Worm (Caenorhabditis elegans) whole organism, young adult: Measurements from ENCODE around the gene tgt-1.

Experiments used
- B0035.1 ChIP-seq: sonication (generic microtip); optimal IDR thresholded peaks from 2 replicates; lab custom pipeline; 2016; ENCODE audit warnings: missing genetic modification characterization, mild to moderate bottlenecking, missing compliant biosample characterization, missing genotype, missing genetic modification reagents
- B0261.1 ChIP-seq: sonication (generic microtip); optimal IDR thresholded peaks from 2 replicates; lab custom pipeline; 2016; ENCODE audit warnings: mild to moderate bottlenecking, missing genetic modification characterization, moderate library complexity, missing compliant biosample characterization
- B0336.3 ChIP-seq: fragments of 200-800 bp; sonication (Bioruptor generic); IDR thresholded peaks from 2 replicates; pipeline ENCODE4 v1.3.6; 2022; ENCODE audit warnings: missing genetic modification characterization, missing compliant biosample characterization
- C17E4.6 ChIP-seq: fragments of 200-800 bp; sonication (Bioruptor generic); IDR thresholded peaks from 2 replicates; pipeline ENCODE4 v1.3.6; 2022; ENCODE audit warnings: missing genetic modification reagents, missing genetic modification characterization, missing compliant biosample characterization
- F39B2.1 ChIP-seq: fragments of 200-800 bp; sonication (Bioruptor generic); IDR thresholded peaks from 2 replicates; pipeline ENCODE4 v1.3.6; 2022; ENCODE audit warnings: missing genetic modification reagents, missing genetic modification characterization, missing compliant biosample characterization
- F52B5.7 ChIP-seq: sonication (generic microtip); optimal IDR thresholded peaks from 2 replicates; lab custom pipeline; 2016; ENCODE audit warnings: mild to moderate bottlenecking, missing genetic modification characterization, missing compliant biosample characterization
- F55B11.4 ChIP-seq: sonication (generic microtip); optimal IDR thresholded peaks from 2 replicates; lab custom pipeline; 2016; ENCODE audit warnings: missing compliant biosample characterization, missing genetic modification characterization, borderline replicate concordance; ENCODE audit not compliant: insufficient read depth
- F57C9.4 ChIP-seq: sonication (generic microtip); optimal IDR thresholded peaks from 2 replicates; lab custom pipeline; 2017; ENCODE audit warnings: mild to moderate bottlenecking, missing genetic modification characterization, missing compliant biosample characterization
- T07F8.4 ChIP-seq: sonication (generic microtip); optimal IDR thresholded peaks from 2 replicates; lab custom pipeline; 2016; ENCODE audit warnings: mild to moderate bottlenecking, missing genetic modification characterization, moderate library complexity, missing compliant biosample characterization
- akir-1 ChIP-seq: fragments of 200-800 bp; sonication (Bioruptor generic); optimal IDR thresholded peaks from 2 replicates; lab custom pipeline; 2018; ENCODE audit warnings: mild to moderate bottlenecking, missing genetic modification characterization, moderate library complexity, missing compliant biosample characterization
- aptf-2 ChIP-seq: fragments of 200-800 bp; sonication (Bioruptor generic); conservative IDR thresholded peaks from 2 replicates; pipeline ENCODE4 v1.3.6; 2022; ENCODE audit warnings: missing genetic modification reagents, missing genetic modification characterization, missing compliant biosample characterization
- atf-7 ChIP-seq: sonication (generic microtip); optimal IDR thresholded peaks from 2 replicates; lab custom pipeline; 2017; ENCODE audit warnings: mild to moderate bottlenecking, missing genetic modification characterization, missing compliant biosample characterization
- athp-1 ChIP-seq: sonication (generic microtip); optimal IDR thresholded peaks from 2 replicates; lab custom pipeline; 2017; ENCODE audit warnings: mild to moderate bottlenecking, missing genetic modification characterization, missing compliant biosample characterization
- attf-5 ChIP-seq: fragments of 200-800 bp; sonication (Bioruptor generic); optimal IDR thresholded peaks from 2 replicates; lab custom pipeline; 2018; ENCODE audit warnings: mild to moderate bottlenecking, missing genetic modification characterization, missing compliant biosample characterization
- attf-6 ChIP-seq: fragments of 200-800 bp; sonication (Bioruptor generic); IDR thresholded peaks from 2 replicates; pipeline ENCODE4 v1.3.6; 2022; ENCODE audit warnings: missing genetic modification reagents, missing genetic modification characterization, missing compliant biosample characterization
- ccch-3 ChIP-seq: fragments of 200-800 bp; sonication (Bioruptor generic); optimal IDR thresholded peaks from 2 replicates; lab custom pipeline; 2018; ENCODE audit warnings: mild to moderate bottlenecking, missing genetic modification characterization, missing compliant biosample characterization
- cebp-1 ChIP-seq, 2 experiments: fragments of 200-800 bp in 1 of 2; sonication (Bioruptor generic) in 1 of 2; sonication (generic microtip) in 1 of 2; IDR thresholded peaks in 1 of 2; optimal IDR thresholded peaks in 1 of 2; 2 replicates each; pipeline versions ENCODE4 v1.3.6 to Lab custom; 2017 to 2022; ENCODE audit warnings: missing compliant biosample characterization in 2 of 2, missing genetic modification characterization in 2 of 2, mild to moderate bottlenecking in 1 of 2, missing genetic modification reagents in 1 of 2, moderate library complexity in 1 of 2
- cebp-2 ChIP-seq: fragments of 200-800 bp; sonication (Bioruptor generic); IDR thresholded peaks from 2 replicates; pipeline ENCODE4 v1.3.6; 2022; ENCODE audit warnings: missing genetic modification characterization, missing compliant biosample characterization
- ceh-100 ChIP-seq: fragments of 200-800 bp; sonication (Bioruptor generic); IDR thresholded peaks from 2 replicates; pipeline ENCODE4 v1.3.6; 2022; ENCODE audit warnings: missing genetic modification reagents, missing genetic modification characterization, missing compliant biosample characterization
- ceh-79 ChIP-seq: sonication (generic microtip); optimal IDR thresholded peaks from 2 replicates; lab custom pipeline; 2017; ENCODE audit warnings: mild to moderate bottlenecking, missing genetic modification characterization, missing compliant biosample characterization
- chd-7 ChIP-seq: sonication (generic microtip); optimal IDR thresholded peaks from 2 replicates; lab custom pipeline; 2016; ENCODE audit warnings: mild to moderate bottlenecking, missing genetic modification characterization, moderate library complexity, missing compliant biosample characterization
- fkh-3 ChIP-seq: sonication (generic microtip); optimal IDR thresholded peaks from 2 replicates; lab custom pipeline; 2016; ENCODE audit warnings: mild to moderate bottlenecking, missing genetic modification characterization, missing compliant biosample characterization
- gei-17 ChIP-seq: fragments of 200-800 bp; sonication (Bioruptor generic); optimal IDR thresholded peaks from 2 replicates; lab custom pipeline; 2018; ENCODE audit warnings: mild to moderate bottlenecking, missing genetic modification characterization, missing compliant biosample characterization
- hlh-26 ChIP-seq: fragments of 200-800 bp; sonication (Bioruptor generic); conservative IDR thresholded peaks from 2 replicates; pipeline ENCODE4 v1.3.6; 2022; ENCODE audit warnings: missing genetic modification reagents, missing genetic modification characterization, missing compliant biosample characterization
- hrde-1 ChIP-seq: sonication (generic microtip); optimal IDR thresholded peaks from 2 replicates; lab custom pipeline; 2016; ENCODE audit warnings: missing genetic modification characterization, mild to moderate bottlenecking, missing compliant biosample characterization, moderate library complexity, missing genotype, missing genetic modification reagents, borderline replicate concordance
- hsf-1 ChIP-seq: fragments of 200-800 bp; sonication (Bioruptor generic); IDR thresholded peaks from 2 replicates; pipeline ENCODE4 v1.3.6; 2022; ENCODE audit warnings: missing genetic modification reagents, missing genetic modification characterization, missing compliant biosample characterization
- lir-1 ChIP-seq: fragments of 200-800 bp; sonication (Bioruptor generic); conservative IDR thresholded peaks from 2 replicates; pipeline ENCODE4 v1.3.6; 2022; ENCODE audit warnings: missing genetic modification reagents, missing genetic modification characterization, missing compliant biosample characterization
- madf-3 ChIP-seq: fragments of 200-800 bp; sonication (Bioruptor generic); IDR thresholded peaks from 2 replicates; pipeline ENCODE4 v1.3.6; 2022; ENCODE audit warnings: missing genetic modification reagents, missing genetic modification characterization, missing compliant biosample characterization
- mxl-1 ChIP-seq: sonication (generic microtip); optimal IDR thresholded peaks from 2 replicates; lab custom pipeline; 2016; ENCODE audit warnings: missing genetic modification characterization, missing compliant biosample characterization
- nfya-1 ChIP-seq: sonication (generic microtip); optimal IDR thresholded peaks from 2 replicates; lab custom pipeline; 2017; ENCODE audit warnings: antibody characterized with exemption, missing compliant biosample characterization, missing genetic modification characterization, borderline replicate concordance; ENCODE audit not compliant: insufficient read depth
- nfyb-1 ChIP-seq: fragments of 200-800 bp; sonication (Bioruptor generic); IDR thresholded peaks from 2 replicates; pipeline ENCODE4 v1.3.6; 2022; ENCODE audit warnings: missing genetic modification reagents, missing genetic modification characterization, missing compliant biosample characterization
- nhr-120 ChIP-seq: fragments of 200-800 bp; sonication (Bioruptor generic); IDR thresholded peaks from 2 replicates; pipeline ENCODE4 v1.3.6; 2022; ENCODE audit warnings: missing genetic modification characterization, missing compliant biosample characterization
- nhr-27 ChIP-seq: fragments of 200-800 bp; sonication (Bioruptor generic); optimal IDR thresholded peaks from 2 replicates; lab custom pipeline; 2018; ENCODE audit warnings: mild to moderate bottlenecking, missing genetic modification characterization, moderate library complexity, missing compliant biosample characterization
- nhr-80 ChIP-seq: sonication (generic microtip); optimal IDR thresholded peaks from 2 replicates; lab custom pipeline; 2016; ENCODE audit warnings: missing genetic modification characterization, missing compliant biosample characterization
- rcor-1 ChIP-seq: fragments of 200-800 bp; sonication (Bioruptor generic); IDR thresholded peaks from 2 replicates; pipeline ENCODE4 v1.3.6; 2022; ENCODE audit warnings: missing genetic modification reagents, missing genetic modification characterization, missing compliant biosample characterization
- rec-8 ChIP-seq, 2 experiments: sonication (generic microtip); optimal IDR thresholded peaks; 2 replicates each; lab custom pipeline; 2016; ENCODE audit warnings: mild to moderate bottlenecking in 2 of 2, missing genetic modification characterization in 2 of 2, missing genetic modification reagents in 2 of 2, missing genotype in 2 of 2, missing biosample characterization in 1 of 2, missing compliant biosample characterization in 1 of 2, moderate library complexity in 1 of 2
- rpc-1 ChIP-seq, 2 experiments: fragments of 150-350 bp in 1 of 2; sonication (generic microtip) in 1 of 2; optimal IDR thresholded peaks; 2 replicates each; lab custom pipeline; 2014 to 2018; ENCODE audit warnings: missing biosample characterization in 1 of 2, missing genetic modification characterization in 1 of 2, missing genetic modification reagents in 1 of 2, missing genotype in 1 of 2
- sdz-38 ChIP-seq: sonication (generic microtip); optimal IDR thresholded peaks from 2 replicates; lab custom pipeline; 2016; ENCODE audit warnings: missing genotype, missing genetic modification characterization, missing compliant biosample characterization
- sea-2 ChIP-seq: fragments of 200-800 bp; sonication (Bioruptor generic); IDR thresholded peaks from 2 replicates; pipeline ENCODE4 v1.3.6; 2022; ENCODE audit warnings: missing genetic modification characterization, missing compliant biosample characterization
- snpc-1.3 ChIP-seq: sonication (generic microtip); optimal IDR thresholded peaks from 2 replicates; lab custom pipeline; 2017; ENCODE audit warnings: missing genetic modification characterization, mild to moderate bottlenecking, missing compliant biosample characterization, antibody characterized with exemption, moderate library complexity, missing genotype, missing genetic modification reagents; ENCODE audit not compliant: insufficient read depth
- snpc-4 ChIP-seq, 5 experiments: fragments of 150-350 bp in 1 of 5; sonication (generic microtip) in 4 of 5; optimal IDR thresholded peaks; 2 replicates each; lab custom pipeline; 2014 to 2018; ENCODE audit warnings: missing genetic modification characterization in 5 of 5, missing biosample characterization in 3 of 5, antibody characterized with exemption in 2 of 5, mild to moderate bottlenecking in 2 of 5, missing compliant biosample characterization in 2 of 5, missing genotype in 2 of 5, moderate library complexity in 2 of 5, missing genetic modification reagents in 1 of 5
- sptf-2 ChIP-seq: fragments of 200-800 bp; sonication (Bioruptor generic); optimal IDR thresholded peaks from 2 replicates; lab custom pipeline; 2018; ENCODE audit warnings: mild to moderate bottlenecking, missing genetic modification characterization, missing compliant biosample characterization
- tbp1 ChIP-seq: fragments of 200-800 bp; sonication (Bioruptor generic); optimal IDR thresholded peaks from 2 replicates; lab custom pipeline; 2018; ENCODE audit warnings: mild to moderate bottlenecking, missing genetic modification characterization, missing compliant biosample characterization
- tlf-1 ChIP-seq: fragments of 200-800 bp; sonication (Bioruptor generic); optimal IDR thresholded peaks from 2 replicates; lab custom pipeline; 2018; ENCODE audit warnings: mild to moderate bottlenecking, missing genetic modification characterization, missing compliant biosample characterization
- unc-62 ChIP-seq: fragments of 150-350 bp; optimal IDR thresholded peaks from 2 replicates; lab custom pipeline; 2014; ENCODE audit warnings: missing biosample characterization, missing genetic modification reagents, missing genetic modification characterization
- ztf-25 ChIP-seq: fragments of 200-800 bp; sonication (Bioruptor generic); IDR thresholded peaks from 2 replicates; pipeline ENCODE4 v1.3.6; 2022; ENCODE audit warnings: missing genetic modification reagents, missing genetic modification characterization, missing compliant biosample characterization
- ztf-28 ChIP-seq: fragments of 200-800 bp; sonication (Bioruptor generic); IDR thresholded peaks from 2 replicates; pipeline ENCODE4 v1.3.6; 2022; ENCODE audit warnings: missing genetic modification reagents, missing genetic modification characterization, missing compliant biosample characterization

The tgt-1 gene

DNA sequence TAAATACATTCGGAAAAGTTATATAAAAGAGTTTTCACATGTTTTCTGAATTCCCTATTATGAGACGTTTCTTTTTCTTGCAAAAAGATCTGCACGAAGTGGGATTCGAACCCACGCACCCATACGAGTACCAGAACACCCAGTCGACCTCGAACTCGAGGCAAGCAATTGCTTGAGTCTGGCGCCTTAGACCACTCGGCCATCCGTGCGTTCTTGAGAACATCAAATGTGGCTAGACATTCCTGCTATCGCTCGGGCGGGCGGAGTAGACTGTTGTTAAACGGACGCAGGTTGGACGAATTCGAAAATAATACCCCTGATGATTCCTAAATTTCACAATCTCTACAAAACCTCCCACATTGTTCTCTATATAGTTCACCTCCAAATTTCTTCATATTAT, 31.2 kb downstream of the tgt-1 start (continued):
- TF ChIP-seq F57C9.4 (tag; lab: Kevin White, UChicago) (no peak), lir-1 (GFP tag; lab: Robert Waterston, UW) (no peak), tbp1 (GFP tag; lab: Kevin White, UChicago) (peak; percentile 97), akir-1 (GFP tag; lab: Kevin White, UChicago) (no peak), nfya-1 (no peak), B0336.3 (GFP tag; lab: Robert Waterston, UW) (no peak), tlf-1 (GFP tag; lab: Kevin White, UChicago) (no peak), ztf-25 (0 out of 2 replicates have a peak, but pooled peaks have one; percentile 34), aptf-2 (GFP tag; lab: Robert Waterston, UW) (no peak), chd-7 (tag; lab: Kevin White, UChicago) (no peak), rec-8 (tag; optimal IDR thresholded peaks at IDR 0.05; lab: Kevin White, UChicago) (peak; percentile 40 to 52), T07F8.4 (tag; lab: Kevin White, UChicago) (no peak), sptf-2 (GFP tag; lab: Kevin White, UChicago) (no peak), attf-5 (GFP tag; lab: Kevin White, UChicago) (peak; percentile 38), sdz-38 (tag; lab: Kevin White, UChicago) (no peak), ceh-79 (tag; lab: Kevin White, UChicago) (no peak), C17E4.6 (GFP tag; lab: Robert Waterston, UW) (no peak), nhr-27 (tag; lab: Kevin White, UChicago) (no peak), rpc-1 (optimal IDR thresholded peaks at IDR 0.05; lab: Kevin White, UChicago) (peak; percentile 64), rpc-1 (tag; optimal IDR thresholded peaks at IDR 0.05; lab: Kevin White, UChicago) (peak; percentile 78), hlh-26 (GFP tag; lab: Robert Waterston, UW) (no peak), F55B11.4 (tag; lab: Kevin White, UChicago) (no peak), nhr-120 (no peak), snpc-4 (GFP tag; optimal IDR thresholded peaks at IDR 0.05; lab: Kevin White, UChicago) (peak; percentile 28), snpc-4 (tag; optimal IDR thresholded peaks at IDR 0.05; lab: Kevin White, UChicago) (peak in 3 of 4 experiments; percentile 29 to 75 (median 58)), attf-6 (GFP tag; lab: Robert Waterston, UW) (peak; percentile 65; the same call in 1 of the 2 replicates), B0035.1 (tag; lab: Kevin White, UChicago) (no peak), rcor-1 (GFP tag; lab: Robert Waterston, UW) (0 out of 2 replicates have a peak, but pooled peaks have one; percentile 44), madf-3 (GFP tag; lab: Robert Waterston, UW) (0 out of 2 replicates have a peak, but pooled peaks have one; percentile 56), unc-62 (no peak), ccch-3 (GFP tag; lab: Kevin White, UChicago) (no peak), nhr-80 (tag; lab: Kevin White, UChicago) (peak; percentile 26), ztf-28 (GFP tag; lab: Robert Waterston, UW) (no peak), gei-17 (GFP tag; lab: Kevin White, UChicago) (no peak), hsf-1 (no peak), B0261.1 (tag; lab: Kevin White, UChicago) (peak; percentile 87), snpc-1.3 (peak; percentile 28), mxl-1 (tag; lab: Kevin White, UChicago) (no peak), athp-1 (tag; lab: Kevin White, UChicago) (peak; percentile 16), sea-2 (no peak), F52B5.7 (tag; lab: Kevin White, UChicago) (no peak), ceh-100 (GFP tag; lab: Robert Waterston, UW) (no peak), cebp-1 (GFP tag; IDR thresholded peaks at IDR 0.05; lab: Robert Waterston, UW) (no peak), cebp-1 (tag; optimal IDR thresholded peaks at IDR 0.05; lab: Kevin White, UChicago) (no peak), atf-7 (tag; lab: Kevin White, UChicago) (no peak), nfyb-1 (GFP tag; lab: Robert Waterston, UW) (peak; percentile 48; the same call in 1 of the 2 replicates), cebp-2 (GFP tag; lab: Robert Waterston, UW) (no peak), hrde-1 (tag; lab: Kevin White, UChicago) (peak; percentile 44), F39B2.1 (GFP tag; lab: Robert Waterston, UW) (no peak), fkh-3 (tag; lab: Kevin White, UChicago) (no peak)
